Fruit fly (Drosophila melanogaster) whole organism, pupa: Measurements from ENCODE around the gene Arp10.

Experiments used
- CG10348 ChIP-seq: fragments of 200-800 bp; sonication (Bioruptor generic); IDR thresholded peaks from 2 replicates; pipeline ENCODE4 v1.3.6; 2022; ENCODE audit warnings: missing biosample characterization, missing genetic modification characterization
- CG12605 ChIP-seq: fragments of 200-800 bp; sonication (Bioruptor generic); IDR thresholded peaks from 2 replicates; pipeline ENCODE4 v1.3.6; 2022; ENCODE audit warnings: missing biosample characterization, missing genetic modification characterization
- CG13204 ChIP-seq: fragments of 200-800 bp; sonication (Bioruptor generic); optimal IDR thresholded peaks from 2 replicates; lab custom pipeline; 2018; ENCODE audit warnings: missing biosample characterization, mild to moderate bottlenecking, missing genetic modification characterization, moderate library complexity
- CG14655 ChIP-seq: fragments of 200-800 bp; sonication (Bioruptor generic); optimal IDR thresholded peaks from 3 replicates; lab custom pipeline; 2017; ENCODE audit warnings: mild to moderate bottlenecking, missing biosample characterization, missing genetic modification reagents, missing genetic modification characterization
- CG15710 ChIP-seq: fragments of 200-800 bp; sonication (Bioruptor generic); optimal IDR thresholded peaks from 2 replicates; lab custom pipeline; 2018; ENCODE audit warnings: missing biosample characterization, mild to moderate bottlenecking, missing genetic modification characterization, moderate library complexity
- CG17806 ChIP-seq: fragments of 200-800 bp; sonication (Bioruptor generic); optimal IDR thresholded peaks from 2 replicates; lab custom pipeline; 2018; ENCODE audit warnings: missing biosample characterization, mild to moderate bottlenecking, missing genetic modification characterization, moderate library complexity
- CG32121 ChIP-seq: fragments of 200-800 bp; sonication (Bioruptor generic); IDR thresholded peaks from 2 replicates; pipeline ENCODE4 v1.3.6; 2022; ENCODE audit warnings: missing biosample characterization, missing genetic modification characterization
- CG34367 ChIP-seq: fragments of 200-800 bp; sonication (Bioruptor generic); optimal IDR thresholded peaks from 2 replicates; lab custom pipeline; 2018; ENCODE audit warnings: missing biosample characterization, mild to moderate bottlenecking, missing genetic modification characterization
- CG4496 ChIP-seq: fragments of 200-800 bp; sonication (Bioruptor generic); IDR thresholded peaks from 3 replicates; pipeline ENCODE4 v1.3.6; 2022; ENCODE audit warnings: missing biosample characterization, missing genetic modification characterization
- CG8159 ChIP-seq: fragments of 200-800 bp; sonication (Bioruptor generic); optimal IDR thresholded peaks from 3 replicates; lab custom pipeline; 2018; ENCODE audit warnings: missing biosample characterization, mild to moderate bottlenecking, missing genetic modification characterization, moderate library complexity
- CG8301 ChIP-seq: fragments of 200-800 bp; sonication (Bioruptor generic); optimal IDR thresholded peaks from 2 replicates; lab custom pipeline; 2018; ENCODE audit warnings: missing biosample characterization, mild to moderate bottlenecking, missing genetic modification characterization
- CG9948 ChIP-seq: fragments of 200-800 bp; sonication (Bioruptor generic); optimal IDR thresholded peaks from 2 replicates; lab custom pipeline; 2018; ENCODE audit warnings: missing biosample characterization, mild to moderate bottlenecking, missing genetic modification characterization, moderate library complexity
- D1 ChIP-seq: fragments of 200-800 bp; sonication (Bioruptor generic); optimal IDR thresholded peaks from 2 replicates; lab custom pipeline; 2018; ENCODE audit warnings: missing biosample characterization, mild to moderate bottlenecking, missing genetic modification characterization, moderate library complexity
- EcR ChIP-seq: fragments of 200-800 bp; sonication (Bioruptor generic); optimal IDR thresholded peaks from 3 replicates; lab custom pipeline; 2019; ENCODE audit warnings: missing biosample characterization, missing genetic modification characterization, mild to moderate bottlenecking, moderate library complexity, missing genetic modification reagents
- Ets98B ChIP-seq: fragments of 200-800 bp; sonication (Bioruptor generic); IDR thresholded peaks from 2 replicates; pipeline ENCODE4 v1.3.6; 2022; ENCODE audit warnings: missing biosample characterization, missing genetic modification characterization
- Pif1A ChIP-seq: fragments of 200-800 bp; sonication (Bioruptor generic); optimal IDR thresholded peaks from 3 replicates; lab custom pipeline; 2016; ENCODE audit warnings: missing biosample characterization, missing genetic modification characterization
- Pif1B ChIP-seq: fragments of 200-800 bp; sonication (Bioruptor generic); optimal IDR thresholded peaks from 3 replicates; lab custom pipeline; 2016; ENCODE audit warnings: missing biosample characterization, missing genetic modification characterization
- Snoo ChIP-seq: fragments of 200-800 bp; sonication (Bioruptor generic); optimal IDR thresholded peaks from 3 replicates; lab custom pipeline; 2017; ENCODE audit warnings: missing biosample characterization, mild to moderate bottlenecking, missing genetic modification characterization, inconsistent platforms
- fd96Ca ChIP-seq: fragments of 200-800 bp; sonication (Bioruptor generic); IDR thresholded peaks from 3 replicates; pipeline ENCODE4 v1.3.6; 2022; ENCODE audit warnings: missing biosample characterization, missing genetic modification characterization
- gl ChIP-seq: fragments of 200-800 bp; sonication (Bioruptor generic); optimal IDR thresholded peaks from 2 replicates; lab custom pipeline; 2018; ENCODE audit warnings: missing biosample characterization, mild to moderate bottlenecking, missing genetic modification characterization
- rn ChIP-seq: fragments of 200-800 bp; sonication (Bioruptor generic); IDR thresholded peaks from 2 replicates; pipeline ENCODE4 v1.3.6; 2022; ENCODE audit warnings: missing biosample characterization, missing genetic modification characterization

Arp10 gene

dm6 chrX:19645873-19646541 is at the start of gene Arp10:
Gene Arp10, minus strand, starts transcription at chrX:19646176.
- TF ChIP-seq CG8301 (tag; lab: Kevin White, UChicago) = no peak
- no peak for TF ChIP-seq CG4496 (GFP tag; lab: Robert Waterston, UW)
- no peak for TF ChIP-seq CG10348
- 0 out of 2 replicates have a peak, but pooled peaks have one; percentile 23 for TF ChIP-seq Ets98B (GFP tag; lab: Robert Waterston, UW)
- TF ChIP-seq CG12605 (GFP tag; lab: Robert Waterston, UW) = no peak
- TF ChIP-seq CG34367 (tag; lab: Kevin White, UChicago) = no peak
- TF ChIP-seq D1 (tag; lab: Kevin White, UChicago) = no peak
- TF ChIP-seq CG32121 = no peak
- no peak for TF ChIP-seq gl
- TF ChIP-seq EcR (GFP tag; lab: Kevin White, UChicago) = no peak
- no peak for TF ChIP-seq Snoo (tag; lab: Kevin White, UChicago)
- peak; percentile 3 for TF ChIP-seq CG9948
- TF ChIP-seq CG17806 (tag; lab: Kevin White, UChicago) = no peak
- no peak for TF ChIP-seq CG14655 (GFP tag; lab: Kevin White, UChicago)
- TF ChIP-seq fd96Ca (GFP tag; lab: Robert Waterston, UW) = no peak
- TF ChIP-seq, all 21 proteins: peak for 2

- TF ChIP-seq EcR (GFP tag; lab: Kevin White, UChicago) = no peak
- TF ChIP-seq CG8301 (tag; lab: Kevin White, UChicago) = peak; percentile 18
- TF ChIP-seq CG15710 (tag; lab: Kevin White, UChicago) = peak; percentile 7
- peak; percentile 15 for TF ChIP-seq Snoo (tag; lab: Kevin White, UChicago)
- TF ChIP-seq gl = no peak
- no peak for TF ChIP-seq D1 (tag; lab: Kevin White, UChicago)
- peak; percentile 79 for TF ChIP-seq CG4496 (GFP tag; lab: Robert Waterston, UW)
- peak; percentile 3 for TF ChIP-seq Pif1A (GFP tag; lab: Kevin White, UChicago)
- TF ChIP-seq Ets98B (GFP tag; lab: Robert Waterston, UW) = 0 out of 2 replicates have a peak, but pooled peaks have one; percentile 45
- TF ChIP-seq rn (GFP tag; lab: Robert Waterston, UW) = no peak
- peak; percentile 22 for TF ChIP-seq Pif1B
- TF ChIP-seq CG17806 (tag; lab: Kevin White, UChicago) = peak; percentile 12
- peak; percentile 18; the same call in 1 of the 2 replicates for TF ChIP-seq CG12605 (GFP tag; lab: Robert Waterston, UW)
- TF ChIP-seq, all 21 proteins: peak for 9
Measured at dm6 chrX:19694792-19695558, 49.0 kb upstream of the Arp10 start, which contains the start of gene CG14229. Gene CG14229, minus strand, starts transcription at chrX:19695250.

dm6 chrX:19692951-19693698 is 47.1 kb upstream of the Arp10 start, which contains the start of gene Mer:
Gene Mer, minus strand, starts transcription at chrX:19693500.
- TF ChIP-seq CG13204 (GFP tag; lab: Kevin White, UChicago) = no peak
- no peak for TF ChIP-seq CG14655 (GFP tag; lab: Kevin White, UChicago)
- TF ChIP-seq Pif1A (GFP tag; lab: Kevin White, UChicago) = no peak
- peak; percentile 76 for TF ChIP-seq CG9948
- peak; percentile 82 for TF ChIP-seq CG15710 (tag; lab: Kevin White, UChicago)
- peak; percentile 77 for TF ChIP-seq CG17806 (tag; lab: Kevin White, UChicago)
- no peak for TF ChIP-seq Pif1B
- TF ChIP-seq rn (GFP tag; lab: Robert Waterston, UW) = peak; percentile 66; the same call in 1 of the 2 replicates
- TF ChIP-seq gl = peak; percentile 79
- TF ChIP-seq fd96Ca (GFP tag; lab: Robert Waterston, UW) = peak; percentile 95
- peak; percentile 88 for TF ChIP-seq Ets98B (GFP tag; lab: Robert Waterston, UW)
- TF ChIP-seq CG8301 (tag; lab: Kevin White, UChicago) = peak; percentile 87
- TF ChIP-seq Snoo (tag; lab: Kevin White, UChicago) = peak; percentile 88
- no peak for TF ChIP-seq CG10348
- no peak for TF ChIP-seq EcR (GFP tag; lab: Kevin White, UChicago)
- TF ChIP-seq CG4496 (GFP tag; lab: Robert Waterston, UW) = peak; percentile 93
- TF ChIP-seq CG34367 (tag; lab: Kevin White, UChicago) = peak; percentile 76
- peak; percentile 73; the same call in 1 of the 2 replicates for TF ChIP-seq CG12605 (GFP tag; lab: Robert Waterston, UW)
- TF ChIP-seq CG8159 (tag; lab: Kevin White, UChicago) = peak; percentile 82
- no peak for TF ChIP-seq D1 (tag; lab: Kevin White, UChicago)
- TF ChIP-seq CG32121 = peak; percentile 87

- TF ChIP-seq Ets98B (GFP tag; lab: Robert Waterston, UW) (no peak), gl (no peak), fd96Ca (GFP tag; lab: Robert Waterston, UW) (no peak), Snoo (tag; lab: Kevin White, UChicago) (no peak), CG13204 (GFP tag; lab: Kevin White, UChicago) (no peak), CG8159 (tag; lab: Kevin White, UChicago) (no peak), CG34367 (tag; lab: Kevin White, UChicago) (no peak), Pif1B (no peak), CG32121 (no peak)
- TF ChIP-seq, all 21 proteins: peak for 0
Measured at dm6 chrX:19690050-19690449, 44.1 kb upstream of the Arp10 start.
